Fruit fly (Drosophila melanogaster) S2 (cell line): ENCODE measurements around the gene CG31211.

ENCODE experiments used
- CG8478 ChIP-seq: fragments of >200 bp; optimal IDR thresholded peaks from 2 replicates; lab custom pipeline; 2018
- CTCF ChIP-seq, 2 experiments: fragments of >200 bp; optimal IDR thresholded peaks; 2 replicates each; lab custom pipeline; 2018

DNA sequence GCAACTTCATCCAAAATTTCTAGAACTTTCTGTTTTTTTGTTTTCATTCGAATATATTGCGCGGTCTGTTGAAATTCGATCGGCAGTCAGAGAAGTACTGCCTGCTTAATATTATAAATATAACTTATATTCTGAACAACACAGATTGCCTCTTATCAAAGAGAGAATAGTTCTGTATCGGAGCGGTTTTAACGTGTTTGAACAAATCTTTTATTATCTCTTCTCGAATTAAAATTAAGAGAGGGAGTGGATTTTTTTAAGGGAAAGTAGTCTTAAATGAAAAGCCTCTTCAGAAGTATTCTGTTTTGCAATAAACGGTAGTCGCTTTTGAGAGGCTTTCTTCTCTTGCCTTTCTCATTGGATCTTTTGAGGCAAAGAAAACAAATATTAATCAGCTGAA, 33.1 kb downstream of the CG31211 start:
- no peak for TF ChIP-seq CTCF (optimal IDR thresholded peaks at IDR 0.05; lab: Kevin White, UChicago)
- no peak for TF ChIP-seq CG8478 (lab: Kevin White, UChicago)
